Fruit fly (Drosophila melanogaster): ENCODE data around the gene Tpt.

The Tpt gene

DNA sequence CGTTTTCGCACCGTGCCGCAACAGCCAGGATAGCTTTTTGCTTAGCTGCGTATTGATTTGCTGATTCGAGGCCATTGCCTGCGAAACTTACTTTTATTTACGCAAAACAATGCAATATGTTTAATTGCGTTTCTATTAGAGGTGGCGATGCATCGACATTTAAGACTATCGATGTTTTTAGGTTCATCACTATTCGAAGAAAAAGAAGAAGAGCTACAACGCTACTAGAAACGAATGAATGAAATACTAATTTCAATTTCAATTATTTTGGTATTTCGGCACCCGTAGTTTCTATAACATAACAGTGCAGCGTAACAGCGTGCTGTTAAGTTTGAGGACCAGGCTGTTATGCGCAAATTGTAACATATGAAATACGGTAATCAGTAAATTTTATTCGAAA, at the start of gene Tpt, which contains the start of the genes mkg-p and CG13667:
Gene Tpt, minus strand, starts transcription at position 155 of the 400 bp plus-strand sequence.
Gene mkg-p, minus strand, starts transcription at position 155 of the 400 bp plus-strand sequence.
Gene CG13667, plus strand, starts transcription at position 332 of the 400 bp plus-strand sequence.
- TF ChIP-seq psq (optimal IDR thresholded peaks at IDR 0.05) (no peak), CG8478 (optimal IDR thresholded peaks at IDR 0.05) (no peak), pan (optimal IDR thresholded peaks at IDR 0.05) (no peak), Dll (optimal IDR thresholded peaks at IDR 0.05) (no peak), EcR (GFP tag; optimal IDR thresholded peaks at IDR 0.05) (no peak), usp (GFP tag; optimal IDR thresholded peaks at IDR 0.05) (no peak)

DNA sequence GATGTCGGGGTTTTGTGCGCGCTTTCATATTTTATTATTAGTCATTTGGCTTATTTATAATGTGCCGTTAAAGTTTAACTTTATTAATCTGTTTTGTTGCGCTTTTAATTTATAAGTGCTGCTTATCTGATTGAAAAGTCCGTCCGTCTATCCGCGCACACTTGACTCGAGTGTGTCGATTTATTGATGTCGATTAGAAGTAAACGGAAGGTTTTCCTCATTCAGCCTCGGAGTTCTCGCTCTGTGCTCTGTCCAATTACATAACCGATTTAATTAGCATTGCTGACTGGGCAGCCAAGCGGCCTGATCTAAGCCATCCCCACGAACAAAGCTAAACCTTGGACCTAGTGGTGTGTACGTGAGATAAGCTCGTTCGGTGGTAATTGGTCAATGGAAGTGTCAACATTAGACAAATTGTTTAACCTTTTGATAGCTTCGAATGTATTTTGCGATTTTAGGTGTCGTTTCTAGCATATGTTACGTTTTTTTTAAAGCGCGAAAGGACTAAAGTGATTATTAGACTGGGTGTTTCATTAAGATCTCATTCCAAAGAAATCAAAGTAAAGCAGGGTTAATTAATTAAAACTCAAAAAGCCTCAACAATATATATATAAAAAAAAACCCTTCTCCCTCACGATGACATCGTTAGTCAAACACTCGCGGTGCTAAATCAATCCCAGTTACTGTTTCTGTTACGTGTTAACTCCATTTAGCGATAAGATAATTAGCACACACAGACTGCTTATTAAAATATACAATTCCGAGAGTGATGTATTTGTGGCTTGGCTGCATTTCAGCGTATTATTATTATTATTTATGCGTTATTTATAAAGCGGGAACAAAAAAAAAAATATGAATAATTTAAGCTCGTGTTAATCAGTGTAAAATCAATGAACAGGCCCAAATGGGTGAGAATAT, 48.6 kb upstream of the Tpt start:
- TF ChIP-seq Dll (optimal IDR thresholded peaks at IDR 0.05) (no peak), pan (optimal IDR thresholded peaks at IDR 0.05) (no peak), usp (GFP tag; optimal IDR thresholded peaks at IDR 0.05) (no peak), EcR (GFP tag; optimal IDR thresholded peaks at IDR 0.05) (no peak), CG8478 (optimal IDR thresholded peaks at IDR 0.05) (no peak), psq (optimal IDR thresholded peaks at IDR 0.05) (no peak)

DNA sequence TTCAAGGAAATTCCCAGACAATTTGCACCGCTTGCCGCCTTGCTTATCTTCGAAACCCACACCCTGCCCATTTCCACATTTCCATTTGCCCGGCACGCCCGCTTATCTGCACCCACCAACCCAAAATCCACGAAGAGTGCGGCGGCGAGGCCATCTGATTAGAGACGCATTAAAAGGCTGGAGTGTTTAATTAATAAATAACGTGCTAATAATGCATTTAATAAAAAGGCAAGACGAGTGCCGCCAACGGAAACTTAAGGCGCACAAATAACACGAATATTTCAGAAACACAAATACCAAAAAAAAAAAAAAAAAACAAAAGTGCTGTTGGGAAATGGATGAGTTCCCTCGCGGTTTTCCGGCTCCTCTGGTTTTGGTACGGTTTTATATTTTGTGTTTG, 47.9 kb upstream of the Tpt start:
- no peak for TF ChIP-seq usp (GFP tag; optimal IDR thresholded peaks at IDR 0.05)
- no peak for TF ChIP-seq psq (optimal IDR thresholded peaks at IDR 0.05)
- TF ChIP-seq Dll (optimal IDR thresholded peaks at IDR 0.05), result no peak
- TF ChIP-seq CG8478 (optimal IDR thresholded peaks at IDR 0.05), result no peak
- TF ChIP-seq pan (optimal IDR thresholded peaks at IDR 0.05), result no peak
- TF ChIP-seq EcR (GFP tag; optimal IDR thresholded peaks at IDR 0.05), result no peak

DNA sequence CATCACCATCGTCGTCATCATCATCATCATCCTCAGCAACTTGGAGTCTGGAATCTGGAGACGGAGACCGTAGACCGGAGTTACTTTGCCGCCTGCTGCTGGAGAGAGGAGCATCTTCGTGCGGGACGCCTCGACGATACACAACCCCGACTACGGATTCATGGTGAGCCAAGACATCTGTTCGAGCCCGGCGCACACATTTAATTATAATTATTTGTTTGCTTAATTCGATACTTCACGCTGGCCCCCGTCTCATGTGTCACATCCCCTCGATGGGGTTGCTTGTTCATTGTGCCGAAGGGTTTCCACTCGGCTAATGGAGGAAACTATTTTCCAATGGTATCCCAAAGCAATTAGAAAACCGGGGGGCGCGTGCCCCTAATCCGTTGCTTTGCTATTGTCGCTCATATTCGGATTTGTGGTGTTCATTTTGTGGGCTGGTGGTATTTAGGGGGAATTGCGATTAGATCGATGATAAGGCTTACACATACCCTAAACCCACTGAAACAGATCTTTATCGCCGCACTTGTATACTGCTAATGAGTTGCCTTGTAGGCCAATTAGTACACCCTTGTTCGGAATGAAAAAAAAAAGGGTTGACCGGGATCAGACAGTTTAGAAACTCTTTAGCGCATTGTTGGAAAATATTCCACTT, 47.0 kb upstream of the Tpt start:
- TF ChIP-seq usp (GFP tag; optimal IDR thresholded peaks at IDR 0.05), result no peak
- no peak for TF ChIP-seq pan (optimal IDR thresholded peaks at IDR 0.05)
- TF ChIP-seq Dll (optimal IDR thresholded peaks at IDR 0.05), result no peak
- TF ChIP-seq EcR (GFP tag; optimal IDR thresholded peaks at IDR 0.05), result no peak

DNA sequence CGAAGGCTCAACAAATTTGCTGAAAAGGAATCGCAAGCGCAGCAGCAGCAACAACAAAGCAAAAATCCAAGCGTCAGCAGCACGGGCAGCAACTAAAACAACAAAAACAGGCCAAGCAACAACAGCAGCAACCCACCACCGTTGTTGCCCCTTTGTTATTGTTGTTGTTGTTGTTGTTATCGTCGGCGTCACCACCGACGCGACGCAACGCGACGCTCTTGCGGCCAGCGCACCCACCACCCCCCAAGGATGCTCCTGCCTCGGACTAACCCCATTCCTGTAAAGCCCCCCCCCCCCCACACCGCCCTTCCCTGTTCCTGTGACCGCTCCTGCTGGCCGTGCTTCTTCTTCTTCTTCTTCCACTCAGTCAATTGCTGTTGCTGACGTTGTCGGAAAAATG, 45.7 kb upstream of the Tpt start:
- TF ChIP-seq CG8478 (optimal IDR thresholded peaks at IDR 0.05) (no peak), EcR (GFP tag; optimal IDR thresholded peaks at IDR 0.05) (no peak), usp (GFP tag; optimal IDR thresholded peaks at IDR 0.05) (no peak), pan (optimal IDR thresholded peaks at IDR 0.05) (no peak), Dll (optimal IDR thresholded peaks at IDR 0.05) (no peak), psq (optimal IDR thresholded peaks at IDR 0.05) (no peak)

DNA sequence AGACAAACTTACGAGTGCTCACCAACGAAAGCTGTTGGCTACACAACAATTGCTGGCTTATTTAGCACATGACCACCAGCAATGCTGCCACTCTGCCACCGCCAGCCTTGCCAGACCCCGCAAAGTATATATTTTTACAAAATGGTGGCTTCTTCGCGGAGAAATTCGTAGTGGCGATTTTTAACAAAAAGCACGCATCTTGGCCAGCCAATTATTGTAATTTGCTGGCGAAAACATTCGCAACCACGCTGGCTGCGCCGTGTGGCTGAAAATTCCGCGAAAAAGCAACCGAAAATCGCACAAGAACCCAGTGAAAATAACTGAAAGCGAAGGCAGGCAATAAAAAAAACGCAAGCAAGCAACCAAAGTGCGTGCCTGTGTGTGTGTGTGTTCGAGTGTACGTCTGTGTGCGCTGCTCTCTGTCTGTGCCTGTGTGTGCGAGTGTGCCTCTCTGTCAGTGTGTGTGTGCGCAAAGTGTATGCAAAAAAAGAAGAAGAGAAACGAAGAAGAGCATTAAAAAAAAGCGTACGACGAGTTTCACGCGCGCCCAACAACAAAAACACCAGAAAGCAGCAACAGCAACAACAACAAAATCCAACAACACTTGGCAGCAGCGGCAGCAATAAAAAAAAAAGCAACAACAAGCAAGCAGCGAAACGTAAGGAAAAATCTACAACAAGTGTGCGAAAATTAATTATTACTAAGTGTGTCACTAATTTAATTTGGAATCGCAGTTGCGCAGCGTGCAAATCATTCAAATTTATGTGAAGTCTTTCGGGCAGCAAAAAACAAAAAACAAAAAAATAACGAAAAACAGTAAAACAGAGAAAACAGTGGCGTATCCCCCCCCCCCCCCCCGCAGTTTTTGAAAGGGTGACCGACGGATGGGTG, 45.0 kb upstream of the Tpt start, which contains the start of gene Gug:
Gene Gug, plus strand, starts transcription at position 123 of the 891 bp plus-strand sequence.
- TF ChIP-seq usp (GFP tag; optimal IDR thresholded peaks at IDR 0.05), result no peak
- TF ChIP-seq pan (optimal IDR thresholded peaks at IDR 0.05), result no peak
- no peak for TF ChIP-seq Dll (optimal IDR thresholded peaks at IDR 0.05)
- no peak for TF ChIP-seq CG8478 (optimal IDR thresholded peaks at IDR 0.05)
- no peak for TF ChIP-seq EcR (GFP tag; optimal IDR thresholded peaks at IDR 0.05)
- TF ChIP-seq psq (optimal IDR thresholded peaks at IDR 0.05), result no peak

DNA sequence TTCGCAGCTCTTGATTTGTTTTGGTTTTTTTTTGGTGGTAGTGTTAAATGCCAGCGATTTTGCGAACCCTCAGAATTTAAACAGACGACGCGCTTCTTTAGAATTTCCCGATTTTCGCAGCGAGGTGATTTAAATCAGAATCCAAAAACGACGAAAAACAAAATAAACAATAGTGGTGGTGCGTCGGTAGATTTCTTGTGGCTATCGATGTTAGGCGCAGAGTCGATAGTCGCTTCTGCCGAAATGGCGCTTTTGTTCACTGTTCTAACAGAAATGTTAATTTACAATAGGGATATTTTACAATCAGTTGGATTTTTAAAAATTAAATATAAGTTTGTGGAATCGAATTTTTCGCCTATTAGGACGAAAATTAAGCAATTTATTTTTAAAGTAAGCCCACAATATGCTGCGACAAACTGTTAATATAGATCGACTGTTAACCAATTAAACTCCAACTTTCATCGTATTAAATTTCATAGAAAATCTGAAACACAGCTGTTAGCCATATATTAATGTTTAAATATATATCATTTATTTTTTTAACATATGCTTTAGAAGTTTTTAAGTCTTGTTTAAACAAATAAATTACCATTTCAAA, 44.2 kb upstream of the Tpt start, which contains the start of gene CG6983:
Gene CG6983, minus strand, starts transcription at position 176 of the 598 bp plus-strand sequence.
- TF ChIP-seq Dll (optimal IDR thresholded peaks at IDR 0.05) (no peak), EcR (GFP tag; optimal IDR thresholded peaks at IDR 0.05) (no peak), psq (optimal IDR thresholded peaks at IDR 0.05) (no peak), usp (GFP tag; optimal IDR thresholded peaks at IDR 0.05) (no peak), pan (optimal IDR thresholded peaks at IDR 0.05) (no peak), CG8478 (optimal IDR thresholded peaks at IDR 0.05) (no peak)

DNA sequence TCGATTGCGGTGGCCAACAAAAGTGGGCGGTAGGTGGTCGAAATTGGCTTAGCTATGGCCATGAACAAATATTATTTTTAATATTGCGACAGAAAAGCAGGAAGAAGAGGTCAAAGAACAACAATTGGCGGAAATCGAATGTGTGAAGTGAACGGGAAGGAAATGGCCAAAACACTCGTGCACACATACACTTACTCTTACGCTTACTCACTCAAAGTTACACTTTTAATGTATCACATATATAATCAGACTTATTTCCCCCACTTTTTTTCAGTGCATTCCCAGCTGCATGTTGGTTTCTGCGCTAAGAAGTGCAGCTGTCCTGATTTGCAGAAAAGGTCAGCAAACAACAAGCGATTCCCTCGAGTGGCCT, 43.4 kb upstream of the Tpt start:
- no peak for TF ChIP-seq pan (optimal IDR thresholded peaks at IDR 0.05)
- no peak for TF ChIP-seq EcR (GFP tag; optimal IDR thresholded peaks at IDR 0.05)
- no peak for TF ChIP-seq CG8478 (optimal IDR thresholded peaks at IDR 0.05)
- TF ChIP-seq Dll (optimal IDR thresholded peaks at IDR 0.05), result no peak
- no peak for TF ChIP-seq usp (GFP tag; optimal IDR thresholded peaks at IDR 0.05)
- TF ChIP-seq psq (optimal IDR thresholded peaks at IDR 0.05), result no peak

DNA sequence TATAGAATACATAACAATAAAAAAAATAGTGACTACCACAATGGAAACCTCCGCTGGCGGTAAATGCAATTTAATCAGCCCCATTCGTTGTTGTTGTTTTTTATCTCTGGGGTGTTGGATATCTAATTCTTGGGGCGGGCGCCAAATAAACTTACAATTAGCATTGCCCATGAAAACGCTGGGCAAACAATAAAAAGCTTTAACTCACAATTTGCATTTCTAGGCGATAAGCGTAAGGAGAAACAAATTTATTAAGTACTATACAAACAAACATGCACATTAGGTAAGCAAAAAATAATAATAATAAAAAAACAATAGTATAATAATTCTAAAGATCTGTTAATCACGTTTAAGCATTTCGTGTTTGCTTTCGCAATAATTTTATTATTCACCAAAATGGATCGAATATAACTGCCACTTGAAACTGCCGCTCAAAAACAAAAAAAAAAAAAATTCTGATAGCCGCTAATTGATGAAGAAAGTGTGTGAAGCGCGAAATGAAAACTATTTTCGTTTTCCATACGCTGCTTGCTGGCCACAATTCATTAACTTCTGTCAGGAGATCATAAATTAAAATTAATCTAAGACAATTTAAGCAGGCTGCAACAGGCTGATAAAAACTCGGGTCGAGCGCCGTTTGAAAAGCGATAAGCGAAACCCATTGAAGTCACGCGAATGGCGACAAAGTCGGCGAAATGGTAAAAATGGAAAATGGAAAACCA, 42.9 kb upstream of the Tpt start:
- TF ChIP-seq pan (optimal IDR thresholded peaks at IDR 0.05) (no peak), Dll (optimal IDR thresholded peaks at IDR 0.05) (no peak), EcR (GFP tag; optimal IDR thresholded peaks at IDR 0.05) (no peak), usp (GFP tag; optimal IDR thresholded peaks at IDR 0.05) (no peak), CG8478 (optimal IDR thresholded peaks at IDR 0.05) (no peak), psq (optimal IDR thresholded peaks at IDR 0.05) (no peak)

DNA sequence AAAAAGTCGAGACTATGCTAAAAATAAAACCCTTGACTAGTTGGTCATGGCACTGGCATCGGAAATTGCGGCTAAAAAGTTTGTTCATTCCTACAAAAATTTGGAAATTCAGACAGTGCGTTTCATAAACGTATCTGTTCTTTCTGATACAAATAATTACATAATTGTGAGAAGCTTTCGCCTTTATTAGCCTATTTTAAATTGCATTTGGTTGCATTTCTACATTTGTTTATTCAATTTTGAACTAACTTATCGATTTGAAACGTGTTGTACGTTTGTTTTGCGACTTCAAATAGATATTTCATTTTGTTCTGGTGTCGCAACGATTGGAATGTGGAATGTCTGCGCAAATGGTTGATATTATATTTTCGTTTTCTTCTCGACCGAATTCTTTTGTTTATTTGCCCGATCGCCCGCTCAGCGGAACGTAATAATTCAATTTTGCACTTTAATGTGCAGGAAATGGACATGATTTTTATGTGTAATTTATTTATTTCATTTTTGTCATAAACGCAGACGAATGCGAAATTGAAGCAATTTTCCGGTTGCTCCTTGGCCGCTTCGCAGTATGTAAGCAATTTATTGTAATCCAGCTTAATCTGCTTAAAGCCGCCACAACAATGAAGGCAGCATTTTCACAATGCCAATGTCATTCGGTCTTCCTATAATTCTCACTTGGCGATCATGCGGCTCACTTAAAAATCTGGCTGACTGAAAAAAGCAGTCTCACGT, 41.1 kb upstream of the Tpt start:
- TF ChIP-seq Dll (optimal IDR thresholded peaks at IDR 0.05) (no peak), pan (optimal IDR thresholded peaks at IDR 0.05) (no peak), usp (GFP tag; optimal IDR thresholded peaks at IDR 0.05) (no peak), CG8478 (optimal IDR thresholded peaks at IDR 0.05) (no peak), EcR (GFP tag; optimal IDR thresholded peaks at IDR 0.05) (no peak), psq (optimal IDR thresholded peaks at IDR 0.05) (no peak)

Measured in whole organism.